Fruit fly (Drosophila melanogaster): ENCODE data around the gene Atg17.
A peak's percentile ranks its signal among the peaks of the same experiment; 100 is the strongest.

The Atg17 gene

DNA sequence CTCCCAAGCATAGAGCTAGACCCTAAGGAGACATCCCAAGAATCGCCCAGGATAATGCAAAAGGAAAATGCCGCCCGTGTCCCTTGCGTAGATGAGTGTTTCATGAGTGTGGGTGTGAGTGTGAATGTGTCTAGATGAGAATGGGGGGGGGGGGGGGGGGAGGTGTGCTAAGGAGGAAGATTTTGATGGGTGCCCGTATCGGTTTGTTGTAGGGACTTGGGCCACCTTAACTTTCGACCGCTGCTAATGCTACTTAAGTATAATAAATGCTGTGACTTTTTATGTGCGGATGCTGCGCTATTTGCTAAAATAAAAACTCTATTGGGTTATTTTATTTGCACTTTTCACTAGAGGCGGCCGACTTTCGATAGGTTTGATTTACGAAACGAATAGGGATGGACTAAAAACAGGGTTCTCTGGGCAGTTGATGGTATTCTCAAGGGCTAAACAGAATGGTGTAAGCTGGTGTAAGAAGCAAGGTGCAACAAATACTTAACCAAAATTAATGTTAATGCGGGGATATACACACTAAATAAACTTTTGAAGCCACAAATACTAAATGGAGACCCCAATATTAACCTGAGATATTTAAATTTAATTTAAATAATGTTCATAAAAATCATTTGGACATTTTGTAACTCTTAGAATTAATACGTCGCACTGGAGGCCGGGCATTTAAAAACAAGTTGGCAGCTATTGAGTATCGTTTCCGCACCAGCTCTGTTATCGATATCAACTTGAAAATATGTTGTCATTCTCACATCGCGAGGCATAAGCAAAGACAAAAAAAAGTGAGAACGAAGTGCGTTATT is at the start of gene Atg17, which contains the start of gene Xe7:
Gene Atg17 (plus strand): TSS at position 786 of the 812 bp plus-strand sequence.
Gene Xe7 (minus strand): TSS at position 407 of the 812 bp plus-strand sequence.
- TF ChIP-seq acj6 (GFP tag; optimal IDR thresholded peaks at IDR 0.05) (peak; percentile 94), CG6276 (GFP tag; optimal IDR thresholded peaks at IDR 0.05) (no peak), fkh (GFP tag; optimal IDR thresholded peaks at IDR 0.05) (peak; percentile 76), achi (GFP tag; optimal IDR thresholded peaks at IDR 0.05) (peak; percentile 92), ss (GFP tag; optimal IDR thresholded peaks at IDR 0.05) (peak; percentile 27 to 80), svp (GFP tag) (peak; percentile 96), Ets96B (tag; optimal IDR thresholded peaks at IDR 0.05) (peak; percentile 84), Met (GFP tag; optimal IDR thresholded peaks at IDR 0.05) (peak; percentile 90), pdm3 (GFP tag; optimal IDR thresholded peaks at IDR 0.05) (peak; percentile 94), CG6792 (GFP tag; optimal IDR thresholded peaks at IDR 0.05) (peak; percentile 87), CG11762 (GFP tag; optimal IDR thresholded peaks at IDR 0.05; ENCODE audit: insufficient read depth) (peak; percentile 76), CG1621 (tag; optimal IDR thresholded peaks at IDR 0.05) (peak; percentile 78), Hr4 (GFP tag; optimal IDR thresholded peaks at IDR 0.05) (peak; percentile 94), fd59A (GFP tag; optimal IDR thresholded peaks at IDR 0.05) (peak; percentile 83), net (GFP tag; optimal IDR thresholded peaks at IDR 0.05) (peak; percentile 83), OdsH (GFP tag; optimal IDR thresholded peaks at IDR 0.05) (peak; percentile 96), CG11902 (GFP tag; optimal IDR thresholded peaks at IDR 0.05) (peak; percentile 94), CG32006 (GFP tag; optimal IDR thresholded peaks at IDR 0.05) (peak; percentile 94), lz (GFP tag; optimal IDR thresholded peaks at IDR 0.05) (peak; percentile 93), Eip78C (GFP tag) (peak; percentile 94), eg (GFP tag; IDR thresholded peaks at IDR 0.05) (peak; percentile 92), Eip75B (GFP tag; optimal IDR thresholded peaks at IDR 0.05) (peak; percentile 89), cyc (GFP tag; optimal IDR thresholded peaks at IDR 0.05) (peak; percentile 92), Eip93F (GFP tag; optimal IDR thresholded peaks at IDR 0.05) (peak; percentile 87), CG6808 (GFP tag; optimal IDR thresholded peaks at IDR 0.05) (peak; percentile 76), Hr39 (GFP tag; optimal IDR thresholded peaks at IDR 0.05) (peak; percentile 95), Sox14 (GFP tag; optimal IDR thresholded peaks at IDR 0.05) (peak; percentile 89), esn (GFP tag; optimal IDR thresholded peaks at IDR 0.05) (peak; percentile 92), CG11294 (GFP tag; IDR thresholded peaks at IDR 0.05) (peak; percentile 88; the same call in 1 of the 2 replicates), CG4318 (GFP tag; optimal IDR thresholded peaks at IDR 0.05) (peak; percentile 93), CG34406 (GFP tag; optimal IDR thresholded peaks at IDR 0.05) (peak; percentile 90), CG7368 (GFP tag; optimal IDR thresholded peaks at IDR 0.05) (peak; percentile 89), CG9139 (GFP tag; optimal IDR thresholded peaks at IDR 0.05) (no peak), CG6854 (GFP tag; optimal IDR thresholded peaks at IDR 0.05) (no peak), Gug (GFP tag; IDR thresholded peaks at IDR 0.05) (peak; percentile 94), dac (GFP tag; optimal IDR thresholded peaks at IDR 0.05) (peak; percentile 88), Smox (GFP tag; optimal IDR thresholded peaks at IDR 0.05) (peak; percentile 91), dsx (GFP tag; optimal IDR thresholded peaks at IDR 0.05; ENCODE audit: poor library complexity, severe bottlenecking) (peak; percentile 77), Hr38 (GFP tag; optimal IDR thresholded peaks at IDR 0.05) (peak; percentile 55), vri (GFP tag; optimal IDR thresholded peaks at IDR 0.05) (peak; percentile 73), Lpt (GFP tag; optimal IDR thresholded peaks at IDR 0.05) (peak; percentile 83), topi (GFP tag; optimal IDR thresholded peaks at IDR 0.05) (peak; percentile 91), CG8632 (GFP tag; optimal IDR thresholded peaks at IDR 0.05) (peak; percentile 90), Sox102F (GFP tag; optimal IDR thresholded peaks at IDR 0.05) (peak; percentile 85), CG10669 (GFP tag; optimal IDR thresholded peaks at IDR 0.05) (peak; percentile 86), fd85E (GFP tag; optimal IDR thresholded peaks at IDR 0.05) (peak; percentile 81), CG8119 (GFP tag; IDR thresholded peaks at IDR 0.05) (peak; percentile 87), CG31627 (GFP tag; optimal IDR thresholded peaks at IDR 0.05) (peak; percentile 95), CG15336 (GFP tag; IDR thresholded peaks at IDR 0.05) (peak; percentile 77), CG3919 (GFP tag; optimal IDR thresholded peaks at IDR 0.05) (peak; percentile 92)
